Fruit fly (Drosophila melanogaster): ENCODE measurements around the gene CG31145.

The CG31145 gene

DNA sequence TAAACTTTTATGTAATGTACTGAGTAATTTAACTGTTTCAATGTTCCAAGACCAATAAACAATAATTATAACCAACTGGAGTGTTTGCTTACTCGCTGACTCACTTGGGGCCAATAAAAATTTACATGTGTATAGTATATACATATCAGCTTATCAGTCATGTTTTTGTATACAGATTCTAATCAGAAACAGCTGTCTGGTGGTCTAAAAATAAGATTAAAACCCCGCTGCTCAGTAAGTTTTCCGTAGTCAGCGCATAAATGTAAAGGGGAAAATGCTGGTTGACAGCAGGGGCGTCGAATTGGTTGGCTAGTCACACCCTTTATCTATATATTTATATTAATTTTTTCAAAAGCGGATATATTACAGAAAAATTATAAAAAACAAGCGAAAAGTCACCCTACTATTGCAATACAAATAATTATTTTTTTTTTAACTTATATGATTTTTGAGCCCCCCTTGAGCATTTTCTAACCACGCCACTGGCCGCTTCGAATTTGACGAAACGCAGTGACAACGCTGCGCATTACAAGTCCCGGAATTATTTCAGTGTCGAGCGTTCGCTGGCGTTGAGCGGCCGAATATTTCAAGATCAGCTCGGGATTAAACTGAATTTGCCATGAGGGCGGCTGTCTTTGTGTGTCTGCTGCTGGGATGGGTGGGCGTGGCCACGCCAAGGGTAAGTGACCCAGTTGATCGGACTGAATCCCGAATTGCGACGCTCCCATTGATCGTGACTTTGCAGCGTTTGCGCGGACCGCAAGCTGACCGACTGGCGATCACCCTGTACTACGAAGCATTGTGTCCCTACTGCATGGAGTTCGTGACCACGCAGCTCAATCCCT, 9.1 kb upstream of the CG31145 start, which contains the start of gene GILT2 (continued):
- TF ChIP-seq E2f2 (GFP tag; IDR thresholded peaks at IDR 0.05), result peak; percentile 78
- TF ChIP-seq CG3995 (GFP tag; optimal IDR thresholded peaks at IDR 0.05), result peak; percentile 42
- peak; percentile 81 for TF ChIP-seq ssp (GFP tag; IDR thresholded peaks at IDR 0.05)
- TF ChIP-seq Sry-β (GFP tag; optimal IDR thresholded peaks at IDR 0.05), result peak; percentile 9
- peak; percentile 87 for TF ChIP-seq dmrt11E (tag; optimal IDR thresholded peaks at IDR 0.05)
- TF ChIP-seq crp (GFP tag; optimal IDR thresholded peaks at IDR 0.05), result peak in 1 of 2 experiments; percentile 59
- peak; percentile 97 for TF ChIP-seq vvl (GFP tag; IDR thresholded peaks at IDR 0.05)
- peak; percentile 62; the same call in 1 of the 2 replicates for TF ChIP-seq CG10321 (GFP tag; IDR thresholded peaks at IDR 0.05)
- peak; percentile 79 for TF ChIP-seq wdn (GFP tag; IDR thresholded peaks at IDR 0.05)
- TF ChIP-seq ken (GFP tag; IDR thresholded peaks at IDR 0.05), result peak; percentile 89
- no peak for TF ChIP-seq luna (GFP tag; optimal IDR thresholded peaks at IDR 0.05)
- peak; percentile 89 for TF ChIP-seq otp (GFP tag; IDR thresholded peaks at IDR 0.05)
- TF ChIP-seq pum (GFP tag; optimal IDR thresholded peaks at IDR 0.05), result peak; percentile 39
- peak; percentile 81 for TF ChIP-seq rib (GFP tag; IDR thresholded peaks at IDR 0.05)
- peak; percentile 89 for TF ChIP-seq odd (GFP tag; optimal IDR thresholded peaks at IDR 0.05)
- TF ChIP-seq CG11247 (GFP tag; IDR thresholded peaks at IDR 0.05), result peak; percentile 87
- TF ChIP-seq mld (GFP tag; IDR thresholded peaks at IDR 0.05; ENCODE audit: partially characterized antibody), result no peak
- peak; percentile 92 for TF ChIP-seq CG4820 (GFP tag; optimal IDR thresholded peaks at IDR 0.05)
- peak; percentile 90 for TF ChIP-seq CG11723 (GFP tag; optimal IDR thresholded peaks at IDR 0.05)
- TF ChIP-seq CG4854 (GFP tag; optimal IDR thresholded peaks at IDR 0.05), result peak; percentile 77
- peak; percentile 85 for TF ChIP-seq CG2202 (tag; optimal IDR thresholded peaks at IDR 0.05)
- peak; percentile 43; the same call in 1 of the 2 replicates for TF ChIP-seq Drgx (GFP tag; IDR thresholded peaks at IDR 0.05)
- no peak for TF ChIP-seq Dip2 (GFP tag; IDR thresholded peaks at IDR 0.05)
- peak; percentile 72 for TF ChIP-seq CG11085 (GFP tag; IDR thresholded peaks at IDR 0.05)
- no peak for TF ChIP-seq en (GFP tag; optimal IDR thresholded peaks at IDR 0.05)
- no peak for TF ChIP-seq ash1 (GFP tag; optimal IDR thresholded peaks at IDR 0.05)
- TF ChIP-seq CG42726 (GFP tag; IDR thresholded peaks at IDR 0.05; ENCODE audit: partially characterized antibody), result no peak
- TF ChIP-seq Ptx1 (GFP tag; IDR thresholded peaks at IDR 0.05), result peak; percentile 95
- peak; percentile 96 for TF ChIP-seq CG17361 (GFP tag; IDR thresholded peaks at IDR 0.05)
- peak; percentile 58 for TF ChIP-seq CG11696 (GFP tag; IDR thresholded peaks at IDR 0.05)
- peak; percentile 18 for TF ChIP-seq NK7.1 (GFP tag; optimal IDR thresholded peaks at IDR 0.05)
- peak; percentile 80 for TF ChIP-seq CrebB (tag; optimal IDR thresholded peaks at IDR 0.05)
- TF ChIP-seq CG11695 (GFP tag; IDR thresholded peaks at IDR 0.05), result peak; percentile 90
- TF ChIP-seq ap (GFP tag; IDR thresholded peaks at IDR 0.05), result peak; percentile 87
- TF ChIP-seq fd102C (GFP tag; optimal IDR thresholded peaks at IDR 0.05), result no peak
- TF ChIP-seq C15 (GFP tag; IDR thresholded peaks at IDR 0.05), result peak; percentile 76
- peak; percentile 91 for TF ChIP-seq sob (GFP tag; IDR thresholded peaks at IDR 0.05)
- TF ChIP-seq hth (optimal IDR thresholded peaks at IDR 0.05), result no peak
- no peak for TF ChIP-seq Hr39 (optimal IDR thresholded peaks at IDR 0.05)
- TF ChIP-seq ftz-f1 (GFP tag; optimal IDR thresholded peaks at IDR 0.05), result peak; percentile 43
- TF ChIP-seq CG2129 (GFP tag; IDR thresholded peaks at IDR 0.05; ENCODE audit: partially characterized antibody), result no peak
- peak; percentile 93 for TF ChIP-seq Fer3 (tag; optimal IDR thresholded peaks at IDR 0.05)
- TF ChIP-seq zf30C (GFP tag; optimal IDR thresholded peaks at IDR 0.05), result no peak
- peak; percentile 95 for TF ChIP-seq dysf (GFP tag; IDR thresholded peaks at IDR 0.05)
- peak; percentile 90 for TF ChIP-seq NfI (GFP tag; optimal IDR thresholded peaks at IDR 0.05)
- no peak for TF ChIP-seq Hey (tag; optimal IDR thresholded peaks at IDR 0.05)
- peak; percentile 2 for TF ChIP-seq fu2 (GFP tag; optimal IDR thresholded peaks at IDR 0.05)
- peak; percentile 90 for TF ChIP-seq Aef1 (GFP tag; IDR thresholded peaks at IDR 0.05)
- TF ChIP-seq CG9797 (GFP tag; optimal IDR thresholded peaks at IDR 0.05), result peak; percentile 11
- TF ChIP-seq CG34376 (GFP tag; optimal IDR thresholded peaks at IDR 0.05), result peak; percentile 81
- no peak for TF ChIP-seq Lpt (GFP tag; optimal IDR thresholded peaks at IDR 0.05)

Data from whole organism, embryonic.